Worm (Caenorhabditis elegans) whole organism, early embryonic: Measurements from ENCODE around the gene wars-1.

Source experiments
- B0310.2 ChIP-seq: sonication (generic microtip); optimal IDR thresholded peaks from 2 replicates; lab custom pipeline; 2016; ENCODE audit warnings: mild to moderate bottlenecking, missing genetic modification characterization, missing compliant biosample characterization
- F13C5.2 ChIP-seq: sonication (generic microtip); optimal IDR thresholded peaks from 2 replicates; lab custom pipeline; 2017; ENCODE audit warnings: mild to moderate bottlenecking, missing genetic modification characterization, inconsistent platforms, missing compliant biosample characterization
- aly-1 ChIP-seq: sonication (generic microtip); optimal IDR thresholded peaks from 2 replicates; lab custom pipeline; 2016; ENCODE audit warnings: missing genetic modification characterization, missing compliant biosample characterization
- ama-1 ChIP-seq: fragments of 150-350 bp; optimal IDR thresholded peaks from 2 replicates; lab custom pipeline; 2014
- ceh-13 ChIP-seq: fragments of 200-800 bp; sonication (Bioruptor generic); optimal IDR thresholded peaks from 2 replicates; lab custom pipeline; 2018; ENCODE audit warnings: mild to moderate bottlenecking, missing genetic modification characterization, missing compliant biosample characterization
- ceh-36 ChIP-seq: sonication (generic microtip); optimal IDR thresholded peaks from 2 replicates; lab custom pipeline; 2016; ENCODE audit warnings: missing genetic modification characterization, inconsistent platforms, missing compliant biosample characterization
- ets-7 ChIP-seq: sonication (generic microtip); optimal IDR thresholded peaks from 2 replicates; lab custom pipeline; 2016; ENCODE audit warnings: missing genotype, missing genetic modification characterization, missing compliant biosample characterization
- flt-1 ChIP-seq: fragments of 200-800 bp; sonication (Bioruptor generic); IDR thresholded peaks from 2 replicates; pipeline ENCODE4 v1.3.6; 2022; ENCODE audit warnings: missing genetic modification characterization, missing compliant biosample characterization
- hmbx-1 ChIP-seq: sonication (generic microtip); optimal IDR thresholded peaks from 2 replicates; lab custom pipeline; 2016; ENCODE audit warnings: mild to moderate bottlenecking, missing genetic modification characterization, missing compliant biosample characterization
- hmg-4 ChIP-seq: fragments of 200-800 bp; sonication (Bioruptor generic); optimal IDR thresholded peaks from 2 replicates; lab custom pipeline; 2018; ENCODE audit warnings: mild to moderate bottlenecking, missing genetic modification characterization, missing compliant biosample characterization
- hnd-1 ChIP-seq: sonication (generic microtip); optimal IDR thresholded peaks from 2 replicates; lab custom pipeline; 2016; ENCODE audit warnings: missing genetic modification characterization, missing compliant biosample characterization
- pes-1 ChIP-seq: fragments of 200-800 bp; sonication (Bioruptor generic); IDR thresholded peaks from 2 replicates; pipeline ENCODE4 v1.3.6; 2022; ENCODE audit warnings: missing genetic modification reagents, missing genetic modification characterization, missing compliant biosample characterization
- scrt-1 ChIP-seq: fragments of 200-800 bp; sonication (Bioruptor generic); IDR thresholded peaks from 2 replicates; pipeline ENCODE4 v1.3.6; 2022; ENCODE audit warnings: missing genetic modification characterization, missing compliant biosample characterization
- sea-1 ChIP-seq: fragments of 200-800 bp; sonication (Bioruptor generic); conservative IDR thresholded peaks from 2 replicates; pipeline ENCODE4 v1.3.6; 2022; ENCODE audit warnings: missing genetic modification characterization, missing compliant biosample characterization
- tbx-11 ChIP-seq: fragments of 200-800 bp; sonication (Bioruptor generic); IDR thresholded peaks from 2 replicates; pipeline ENCODE4 v1.3.6; 2022; ENCODE audit warnings: missing genetic modification characterization, missing compliant biosample characterization
- tbx-37 ChIP-seq: fragments of 200-800 bp; sonication (Bioruptor generic); conservative IDR thresholded peaks from 2 replicates; pipeline ENCODE4 v1.3.6; 2022; ENCODE audit warnings: missing genetic modification reagents, missing genetic modification characterization, missing compliant biosample characterization
- tra-4 ChIP-seq: sonication (generic microtip); optimal IDR thresholded peaks from 2 replicates; lab custom pipeline; 2017; ENCODE audit warnings: missing genetic modification characterization, missing compliant biosample characterization

Gene wars-1

ce11 chrV:18868517-18868916 lies 9.5 kb upstream of the wars-1 start:
- TF ChIP-seq hnd-1, result no peak
- TF ChIP-seq tra-4 (tag; lab: Kevin White, UChicago), result no peak
- TF ChIP-seq ets-7 (tag; lab: Kevin White, UChicago), result no peak

- no peak for TF ChIP-seq tbx-11
- no peak for TF ChIP-seq tbx-37
- TF ChIP-seq B0310.2, result no peak
- no peak for TF ChIP-seq ceh-13 (GFP tag; lab: Kevin White, UChicago)
- no peak for TF ChIP-seq ceh-36
- TF ChIP-seq hmbx-1 (tag; lab: Kevin White, UChicago), result no peak
- TF ChIP-seq pes-1 (GFP tag; lab: Robert Waterston, UW), result no peak
- no peak for TF ChIP-seq tra-4 (tag; lab: Kevin White, UChicago)
- TF ChIP-seq sea-1 (GFP tag; lab: Robert Waterston, UW), result no peak
- TF ChIP-seq aly-1 (tag; lab: Kevin White, UChicago), result no peak
- no peak for TF ChIP-seq flt-1 (GFP tag; lab: Robert Waterston, UW)
Measured at ce11 chrV:18854788-18855187, 4.2 kb downstream of the wars-1 start.

ce11 chrV:18848578-18848977 lies 10.4 kb downstream of the wars-1 start:
- TF ChIP-seq ceh-36 (no peak), scrt-1 (no peak), tbx-11 (no peak), hmbx-1 (tag; lab: Kevin White, UChicago) (no peak)

ce11 chrV:18846480-18846879 lies 12.5 kb downstream of the wars-1 start, which contains the start of gene nhr-230:
TSS of gene nhr-230 (plus strand) at chrV:18846780.
- TF ChIP-seq F13C5.2 (tag; lab: Kevin White, UChicago) (no peak), aly-1 (tag; lab: Kevin White, UChicago) (no peak), sea-1 (GFP tag; lab: Robert Waterston, UW) (no peak), scrt-1 (no peak), hmg-4 (GFP tag; lab: Kevin White, UChicago) (no peak), ceh-36 (no peak), tra-4 (tag; lab: Kevin White, UChicago) (no peak), ama-1 (lab: Kevin White, UChicago) (no peak), pes-1 (GFP tag; lab: Robert Waterston, UW) (no peak), B0310.2 (no peak), ceh-13 (GFP tag; lab: Kevin White, UChicago) (no peak), tbx-11 (no peak)

DNA sequence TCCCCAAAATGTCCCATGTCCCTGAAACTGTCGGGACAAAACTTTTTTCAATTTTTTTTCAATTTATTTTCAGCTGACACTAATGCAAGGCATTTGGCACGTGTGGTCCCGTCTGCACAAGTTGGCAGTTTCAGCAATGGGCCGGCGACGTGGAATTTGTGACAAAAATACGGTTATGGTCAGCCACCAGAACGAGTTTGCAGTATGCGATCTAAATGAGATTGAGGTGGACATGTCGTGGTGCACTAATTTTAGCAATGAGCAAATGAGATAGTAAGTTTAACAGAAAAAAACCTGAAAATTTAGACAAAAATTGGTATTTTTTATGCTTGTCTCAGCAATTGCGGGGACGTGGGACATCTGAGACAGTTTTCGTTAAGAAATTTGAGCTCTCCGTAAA lies 16.6 kb downstream of the wars-1 start:
- TF ChIP-seq tbx-11, result no peak
- no peak for TF ChIP-seq ceh-36
- no peak for TF ChIP-seq B0310.2
- TF ChIP-seq aly-1 (tag; lab: Kevin White, UChicago), result no peak
- TF ChIP-seq tra-4 (tag; lab: Kevin White, UChicago), result no peak
- no peak for TF ChIP-seq hnd-1
- TF ChIP-seq scrt-1, result no peak
- TF ChIP-seq ama-1 (lab: Kevin White, UChicago), result no peak
- TF ChIP-seq hmg-4 (GFP tag; lab: Kevin White, UChicago), result no peak
- no peak for TF ChIP-seq pes-1 (GFP tag; lab: Robert Waterston, UW)
- TF ChIP-seq hmbx-1 (tag; lab: Kevin White, UChicago), result no peak
- TF ChIP-seq ets-7 (tag; lab: Kevin White, UChicago), result no peak
- no peak for TF ChIP-seq F13C5.2 (tag; lab: Kevin White, UChicago)

ce11 chrV:18838799-18839354 lies 20.1 kb downstream of the wars-1 start, which contains the start of gene nhr-65:
TSS of gene nhr-65 (plus strand) at chrV:18839304.
- no peak for TF ChIP-seq aly-1 (tag; lab: Kevin White, UChicago)
- TF ChIP-seq sea-1 (GFP tag; lab: Robert Waterston, UW), result no peak
- TF ChIP-seq B0310.2, result no peak

DNA sequence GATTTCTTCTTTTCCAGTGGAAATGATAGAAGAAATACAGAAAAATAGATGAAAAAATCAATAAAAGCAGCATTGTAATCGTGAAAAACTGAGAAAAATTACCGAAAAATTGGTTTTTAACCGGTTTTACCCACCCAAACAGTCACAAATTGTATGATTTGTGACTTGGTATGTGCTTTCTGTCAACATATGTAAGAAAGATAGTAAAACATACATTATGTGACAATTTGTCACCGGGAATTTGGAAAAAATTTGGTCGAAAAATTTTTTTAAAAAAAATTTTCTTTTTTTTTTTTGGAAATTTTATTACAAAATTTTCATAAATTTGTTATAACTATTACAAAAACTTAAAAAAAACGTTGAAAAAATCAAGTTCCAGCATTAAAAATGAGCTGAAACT lies 21.9 kb downstream of the wars-1 start, which contains the start of gene cyp-33D3:
Gene cyp-33D3, minus strand, starts transcription at position 101 of the 400 bp plus-strand sequence.
- TF ChIP-seq hmg-4 (GFP tag; lab: Kevin White, UChicago), result no peak
- no peak for TF ChIP-seq ama-1 (lab: Kevin White, UChicago)
- no peak for TF ChIP-seq aly-1 (tag; lab: Kevin White, UChicago)
- no peak for TF ChIP-seq hmbx-1 (tag; lab: Kevin White, UChicago)

ce11 chrV:18827374-18827773 lies 31.6 kb downstream of the wars-1 start:
- TF ChIP-seq ama-1 (lab: Kevin White, UChicago) (no peak), tra-4 (tag; lab: Kevin White, UChicago) (no peak), ceh-36 (no peak), hmbx-1 (tag; lab: Kevin White, UChicago) (no peak), tbx-37 (no peak)

- no peak for TF ChIP-seq hmg-4 (GFP tag; lab: Kevin White, UChicago)
- no peak for TF ChIP-seq tbx-37
- no peak for TF ChIP-seq flt-1 (GFP tag; lab: Robert Waterston, UW)
- TF ChIP-seq ceh-36, result no peak
- no peak for TF ChIP-seq ets-7 (tag; lab: Kevin White, UChicago)
- TF ChIP-seq hmbx-1 (tag; lab: Kevin White, UChicago), result no peak
- TF ChIP-seq ceh-13 (GFP tag; lab: Kevin White, UChicago), result no peak
Measured at ce11 chrV:18826445-18826844, 32.6 kb downstream of the wars-1 start.
